Fruit fly (Drosophila melanogaster): ENCODE measurements around the gene Jon99Fi.

dm6 chr3R:30450690-30451343 is 37.9 kb upstream of the Jon99Fi start:
- TF ChIP-seq dl (GFP tag; optimal IDR thresholded peaks at IDR 0.05; ENCODE audit: insufficient read depth in 1 of 2, partially characterized antibody in 2 of 2) (no peak), Dfd (GFP tag; optimal IDR thresholded peaks at IDR 0.05) (no peak), fru (GFP tag; optimal IDR thresholded peaks at IDR 0.05) (no peak), brk (GFP tag; optimal IDR thresholded peaks at IDR 0.05) (no peak), Hr83 (GFP tag; optimal IDR thresholded peaks at IDR 0.05; ENCODE audit: poor library complexity, severe bottlenecking) (no peak), Myc (optimal IDR thresholded peaks at IDR 0.05) (no peak), pan (optimal IDR thresholded peaks at IDR 0.05) (no peak), rgr (GFP tag; optimal IDR thresholded peaks at IDR 0.05) (no peak), Vsx2 (GFP tag; optimal IDR thresholded peaks at IDR 0.05; ENCODE audit: partially characterized antibody) (no peak), jim (GFP tag; optimal IDR thresholded peaks at IDR 0.05) (no peak), br (GFP tag; optimal IDR thresholded peaks at IDR 0.05) (no peak)
